Worm (Caenorhabditis elegans) whole organism, young adult: ENCODE measurements around the gene F20D1.3.

ENCODE experiments used
- B0261.1 ChIP-seq: sonication (generic microtip); optimal IDR thresholded peaks from 2 replicates; lab custom pipeline; 2016; ENCODE audit warnings: mild to moderate bottlenecking, missing genetic modification characterization, moderate library complexity, missing compliant biosample characterization
- F23B12.7 ChIP-seq: sonication (generic microtip); optimal IDR thresholded peaks from 2 replicates; lab custom pipeline; 2017; ENCODE audit warnings: missing genetic modification characterization, mild to moderate bottlenecking, missing compliant biosample characterization, antibody characterized with exemption, moderate library complexity; ENCODE audit not compliant: insufficient read depth
- F33H1.4 ChIP-seq: fragments of 200-800 bp; sonication (Bioruptor generic); IDR thresholded peaks from 2 replicates; pipeline ENCODE4 v1.3.6; 2022; ENCODE audit warnings: missing genetic modification reagents, missing genetic modification characterization, missing compliant biosample characterization
- F49E8.2 ChIP-seq: sonication (generic microtip); optimal IDR thresholded peaks from 3 replicates; lab custom pipeline; 2017; ENCODE audit warnings: missing genetic modification characterization, mild to moderate bottlenecking, missing compliant biosample characterization, antibody characterized with exemption, moderate library complexity; ENCODE audit not compliant: insufficient read depth
- F52B5.7 ChIP-seq: sonication (generic microtip); optimal IDR thresholded peaks from 2 replicates; lab custom pipeline; 2016; ENCODE audit warnings: mild to moderate bottlenecking, missing genetic modification characterization, missing compliant biosample characterization
- K12H6.12 ChIP-seq: fragments of 200-800 bp; sonication (Bioruptor generic); optimal IDR thresholded peaks from 2 replicates; lab custom pipeline; 2018; ENCODE audit warnings: mild to moderate bottlenecking, missing genetic modification characterization, missing compliant biosample characterization
- aptf-3 ChIP-seq: fragments of 200-800 bp; sonication (Bioruptor generic); IDR thresholded peaks from 2 replicates; pipeline ENCODE4 v1.3.6; 2022; ENCODE audit warnings: missing genetic modification characterization, missing compliant biosample characterization
- athp-1 ChIP-seq: sonication (generic microtip); optimal IDR thresholded peaks from 2 replicates; lab custom pipeline; 2017; ENCODE audit warnings: mild to moderate bottlenecking, missing genetic modification characterization, missing compliant biosample characterization
- attf-5 ChIP-seq: fragments of 200-800 bp; sonication (Bioruptor generic); optimal IDR thresholded peaks from 2 replicates; lab custom pipeline; 2018; ENCODE audit warnings: mild to moderate bottlenecking, missing genetic modification characterization, missing compliant biosample characterization
- bed-2 ChIP-seq: fragments of 200-800 bp; sonication (Bioruptor generic); IDR thresholded peaks from 2 replicates; pipeline ENCODE4 v1.3.6; 2022; ENCODE audit warnings: missing genetic modification reagents, missing genetic modification characterization, missing compliant biosample characterization
- ceh-27 ChIP-seq: fragments of 200-800 bp; sonication (Bioruptor generic); optimal IDR thresholded peaks from 2 replicates; lab custom pipeline; 2018; ENCODE audit warnings: mild to moderate bottlenecking, missing genetic modification characterization, moderate library complexity, missing compliant biosample characterization
- ceh-40 ChIP-seq: fragments of 200-800 bp; sonication (Bioruptor generic); IDR thresholded peaks from 2 replicates; pipeline ENCODE4 v1.3.6; 2022; ENCODE audit warnings: missing genetic modification characterization, missing compliant biosample characterization
- ceh-58 ChIP-seq: fragments of 200-800 bp; sonication (Bioruptor generic); IDR thresholded peaks from 2 replicates; pipeline ENCODE4 v1.3.6; 2022; ENCODE audit warnings: missing genetic modification characterization, missing compliant biosample characterization
- ceh-79 ChIP-seq: sonication (generic microtip); optimal IDR thresholded peaks from 2 replicates; lab custom pipeline; 2017; ENCODE audit warnings: mild to moderate bottlenecking, missing genetic modification characterization, missing compliant biosample characterization
- ceh-91 ChIP-seq: fragments of 200-800 bp; sonication (Bioruptor generic); IDR thresholded peaks from 2 replicates; pipeline ENCODE4 v1.3.6; 2022; ENCODE audit warnings: missing genetic modification reagents, missing genetic modification characterization, missing compliant biosample characterization
- die-1 ChIP-seq: sonication (generic microtip); optimal IDR thresholded peaks from 2 replicates; lab custom pipeline; 2016; ENCODE audit warnings: missing genotype, mild to moderate bottlenecking, missing genetic modification characterization, missing compliant biosample characterization
- dox-1 ChIP-seq: fragments of 200-800 bp; sonication (Bioruptor generic); IDR thresholded peaks from 2 replicates; pipeline ENCODE4 v1.3.6; 2022; ENCODE audit warnings: missing genetic modification reagents, missing genetic modification characterization, missing compliant biosample characterization
- dpff-1 ChIP-seq: sonication (generic microtip); optimal IDR thresholded peaks from 2 replicates; lab custom pipeline; 2017; ENCODE audit warnings: mild to moderate bottlenecking, missing genetic modification characterization, missing compliant biosample characterization
- egrh-3 ChIP-seq: fragments of 200-800 bp; sonication (Bioruptor generic); IDR thresholded peaks from 2 replicates; pipeline ENCODE4 v1.3.6; 2022; ENCODE audit warnings: missing genetic modification reagents, missing genetic modification characterization, missing compliant biosample characterization
- ekl-4 ChIP-seq: fragments of 200-800 bp; sonication (Bioruptor generic); IDR thresholded peaks from 2 replicates; pipeline ENCODE4 v1.3.6; 2022; ENCODE audit warnings: missing genetic modification reagents, missing genetic modification characterization, missing compliant biosample characterization
- hlh-26 ChIP-seq: fragments of 200-800 bp; sonication (Bioruptor generic); conservative IDR thresholded peaks from 2 replicates; pipeline ENCODE4 v1.3.6; 2022; ENCODE audit warnings: missing genetic modification reagents, missing genetic modification characterization, missing compliant biosample characterization
- hmg-1.2 ChIP-seq: fragments of 200-800 bp; sonication (Bioruptor generic); IDR thresholded peaks from 2 replicates; pipeline ENCODE4 v1.3.6; 2022; ENCODE audit warnings: missing genetic modification reagents, missing genetic modification characterization, missing compliant biosample characterization
- hsf-1 ChIP-seq: fragments of 200-800 bp; sonication (Bioruptor generic); IDR thresholded peaks from 2 replicates; pipeline ENCODE4 v1.3.6; 2022; ENCODE audit warnings: missing genetic modification reagents, missing genetic modification characterization, missing compliant biosample characterization
- let-526 ChIP-seq: fragments of 200-800 bp; sonication (Bioruptor generic); IDR thresholded peaks from 2 replicates; pipeline ENCODE4 v1.3.6; 2022; ENCODE audit warnings: missing genetic modification reagents, missing genetic modification characterization, missing compliant biosample characterization
- let-607 ChIP-seq, 2 experiments: fragments of 200-800 bp in 1 of 2; sonication (Bioruptor generic) in 1 of 2; sonication (generic microtip) in 1 of 2; optimal IDR thresholded peaks; 2 replicates each; lab custom pipeline; 2016 to 2018; ENCODE audit warnings: mild to moderate bottlenecking in 2 of 2, missing compliant biosample characterization in 2 of 2, missing genetic modification characterization in 2 of 2, moderate library complexity in 2 of 2, missing genotype in 1 of 2
- lin-26 ChIP-seq: fragments of 200-800 bp; sonication (Bioruptor generic); IDR thresholded peaks from 2 replicates; pipeline ENCODE4 v1.3.6; 2022; ENCODE audit warnings: missing genetic modification reagents, missing genetic modification characterization, missing compliant biosample characterization
- lsy-27 ChIP-seq: sonication (generic microtip); optimal IDR thresholded peaks from 2 replicates; lab custom pipeline; 2017; ENCODE audit warnings: missing genetic modification characterization, mild to moderate bottlenecking, missing compliant biosample characterization, antibody characterized with exemption, missing genotype, borderline replicate concordance; ENCODE audit not compliant: insufficient read depth
- madf-10 ChIP-seq: sonication (generic microtip); optimal IDR thresholded peaks from 2 replicates; lab custom pipeline; 2016; ENCODE audit warnings: mild to moderate bottlenecking, missing genetic modification characterization, missing compliant biosample characterization
- madf-3 ChIP-seq: fragments of 200-800 bp; sonication (Bioruptor generic); IDR thresholded peaks from 2 replicates; pipeline ENCODE4 v1.3.6; 2022; ENCODE audit warnings: missing genetic modification reagents, missing genetic modification characterization, missing compliant biosample characterization
- mcd-1 ChIP-seq: fragments of 200-800 bp; sonication (Bioruptor generic); IDR thresholded peaks from 2 replicates; pipeline ENCODE4 v1.3.6; 2022; ENCODE audit warnings: missing genetic modification reagents, missing genetic modification characterization, missing compliant biosample characterization
- mel-28 ChIP-seq: sonication (generic microtip); optimal IDR thresholded peaks from 2 replicates; lab custom pipeline; 2016; ENCODE audit warnings: borderline replicate concordance, mild to moderate bottlenecking, missing genetic modification characterization, missing compliant biosample characterization
- mes-4 ChIP-seq: sonication (generic microtip); optimal IDR thresholded peaks from 2 replicates; lab custom pipeline; 2016; ENCODE audit warnings: missing genotype, missing genetic modification characterization, missing compliant biosample characterization
- nfya-2 ChIP-seq: fragments of 200-800 bp; sonication (Bioruptor generic); IDR thresholded peaks from 2 replicates; pipeline ENCODE4 v1.3.6; 2022; ENCODE audit warnings: missing genetic modification reagents, missing genetic modification characterization, missing compliant biosample characterization
- nfyb-1 ChIP-seq: fragments of 200-800 bp; sonication (Bioruptor generic); IDR thresholded peaks from 2 replicates; pipeline ENCODE4 v1.3.6; 2022; ENCODE audit warnings: missing genetic modification reagents, missing genetic modification characterization, missing compliant biosample characterization
- nhr-179 ChIP-seq: sonication (generic microtip); optimal IDR thresholded peaks from 2 replicates; lab custom pipeline; 2016; ENCODE audit warnings: mild to moderate bottlenecking, missing genetic modification characterization, missing compliant biosample characterization
- nhr-27 ChIP-seq: fragments of 200-800 bp; sonication (Bioruptor generic); optimal IDR thresholded peaks from 2 replicates; lab custom pipeline; 2018; ENCODE audit warnings: mild to moderate bottlenecking, missing genetic modification characterization, moderate library complexity, missing compliant biosample characterization
- pbrm-1 ChIP-seq: fragments of 200-800 bp; sonication (Bioruptor generic); IDR thresholded peaks from 2 replicates; pipeline ENCODE4 v1.3.6; 2022; ENCODE audit warnings: missing genetic modification reagents, missing genetic modification characterization, missing compliant biosample characterization
- rec-8 ChIP-seq, 2 experiments: sonication (generic microtip); optimal IDR thresholded peaks; 2 replicates each; lab custom pipeline; 2016; ENCODE audit warnings: mild to moderate bottlenecking in 2 of 2, missing genetic modification characterization in 2 of 2, missing genetic modification reagents in 2 of 2, missing genotype in 2 of 2, missing biosample characterization in 1 of 2, missing compliant biosample characterization in 1 of 2, moderate library complexity in 1 of 2
- repo-1 ChIP-seq: sonication (generic microtip); optimal IDR thresholded peaks from 2 replicates; lab custom pipeline; 2017; ENCODE audit warnings: mild to moderate bottlenecking, missing genetic modification characterization, missing compliant biosample characterization
- rpc-1 ChIP-seq, 2 experiments: fragments of 150-350 bp in 1 of 2; sonication (generic microtip) in 1 of 2; optimal IDR thresholded peaks; 2 replicates each; lab custom pipeline; 2014 to 2018; ENCODE audit warnings: missing biosample characterization in 1 of 2, missing genetic modification characterization in 1 of 2, missing genetic modification reagents in 1 of 2, missing genotype in 1 of 2
- snpc-4 ChIP-seq, 5 experiments: fragments of 150-350 bp in 1 of 5; sonication (generic microtip) in 4 of 5; optimal IDR thresholded peaks; 2 replicates each; lab custom pipeline; 2014 to 2018; ENCODE audit warnings: missing genetic modification characterization in 5 of 5, missing biosample characterization in 3 of 5, antibody characterized with exemption in 2 of 5, mild to moderate bottlenecking in 2 of 5, missing compliant biosample characterization in 2 of 5, missing genotype in 2 of 5, moderate library complexity in 2 of 5, missing genetic modification reagents in 1 of 5
- sptf-2 ChIP-seq: fragments of 200-800 bp; sonication (Bioruptor generic); optimal IDR thresholded peaks from 2 replicates; lab custom pipeline; 2018; ENCODE audit warnings: mild to moderate bottlenecking, missing genetic modification characterization, missing compliant biosample characterization
- ztf-25 ChIP-seq: fragments of 200-800 bp; sonication (Bioruptor generic); IDR thresholded peaks from 2 replicates; pipeline ENCODE4 v1.3.6; 2022; ENCODE audit warnings: missing genetic modification reagents, missing genetic modification characterization, missing compliant biosample characterization
- ztf-28 ChIP-seq: fragments of 200-800 bp; sonication (Bioruptor generic); IDR thresholded peaks from 2 replicates; pipeline ENCODE4 v1.3.6; 2022; ENCODE audit warnings: missing genetic modification reagents, missing genetic modification characterization, missing compliant biosample characterization
- ztf-3 ChIP-seq: fragments of 200-800 bp; sonication (Bioruptor generic); optimal IDR thresholded peaks from 2 replicates; lab custom pipeline; 2018; ENCODE audit warnings: mild to moderate bottlenecking, missing genetic modification characterization, missing compliant biosample characterization

Gene F20D1.3

ce11 chrX:14946464-14947354 is 29.2 kb upstream of the F20D1.3 start:
- no peak for TF ChIP-seq hsf-1 (GFP tag; lab: Robert Waterston, UW)
- no peak for TF ChIP-seq athp-1 (tag; lab: Kevin White, UChicago)
- TF ChIP-seq ceh-91 (GFP tag; lab: Robert Waterston, UW), result no peak
- peak; percentile 75 for TF ChIP-seq mcd-1
- TF ChIP-seq sptf-2 (GFP tag; lab: Kevin White, UChicago), result peak; percentile 31
- TF ChIP-seq hlh-26 (GFP tag; lab: Robert Waterston, UW), result no peak
- no peak for TF ChIP-seq nhr-27 (tag; lab: Kevin White, UChicago)
- no peak for TF ChIP-seq lin-26 (GFP tag; lab: Robert Waterston, UW)
- TF ChIP-seq mes-4, result no peak
- TF ChIP-seq F33H1.4 (GFP tag; lab: Robert Waterston, UW), result no peak
- no peak for TF ChIP-seq ceh-79
- no peak for TF ChIP-seq ceh-58 (GFP tag; lab: Robert Waterston, UW)
- no peak for TF ChIP-seq rec-8 (tag; optimal IDR thresholded peaks at IDR 0.05; lab: Kevin White, UChicago)
- TF ChIP-seq die-1, result no peak
- no peak for TF ChIP-seq ztf-3 (GFP tag; lab: Kevin White, UChicago)
- no peak for TF ChIP-seq madf-3 (GFP tag; lab: Robert Waterston, UW)
- TF ChIP-seq nfyb-1 (GFP tag; lab: Robert Waterston, UW), result 0 out of 2 replicates have a peak, but pooled peaks have one; percentile 35
- no peak for TF ChIP-seq ztf-25 (GFP tag; lab: Robert Waterston, UW)
- TF ChIP-seq ceh-27 (GFP tag; lab: Kevin White, UChicago), result peak; percentile 36
- TF ChIP-seq pbrm-1 (GFP tag; lab: Robert Waterston, UW), result no peak
- peak; percentile 58; the same call in 1 of the 2 replicates for TF ChIP-seq hmg-1.2 (GFP tag; lab: Robert Waterston, UW)
- peak; percentile 51 for TF ChIP-seq dox-1 (GFP tag; lab: Robert Waterston, UW)
- TF ChIP-seq B0261.1 (tag; lab: Kevin White, UChicago), result no peak
- TF ChIP-seq bed-2, result no peak
- no peak for TF ChIP-seq mel-28
- TF ChIP-seq aptf-3 (GFP tag; lab: Robert Waterston, UW), result no peak
- TF ChIP-seq nhr-179 (tag; lab: Kevin White, UChicago), result no peak
- TF ChIP-seq rpc-1 (optimal IDR thresholded peaks at IDR 0.05; lab: Kevin White, UChicago), result no peak
- no peak for TF ChIP-seq rpc-1 (tag; optimal IDR thresholded peaks at IDR 0.05; lab: Kevin White, UChicago)
- no peak for TF ChIP-seq ceh-40 (GFP tag; lab: Robert Waterston, UW)
- no peak for TF ChIP-seq F23B12.7
- no peak for TF ChIP-seq snpc-4 (GFP tag; optimal IDR thresholded peaks at IDR 0.05; lab: Kevin White, UChicago)
- peak in 2 of 4 experiments; percentile 6 to 23 for TF ChIP-seq snpc-4 (tag; optimal IDR thresholded peaks at IDR 0.05; lab: Kevin White, UChicago)
- no peak for TF ChIP-seq madf-10 (tag; lab: Kevin White, UChicago)
- no peak for TF ChIP-seq F52B5.7 (tag; lab: Kevin White, UChicago)
- no peak for TF ChIP-seq egrh-3 (GFP tag; lab: Robert Waterston, UW)
- TF ChIP-seq let-526, result 0 out of 2 replicates have a peak, but pooled peaks have one; percentile 38
- TF ChIP-seq ekl-4 (GFP tag; lab: Robert Waterston, UW), result no peak
- TF ChIP-seq attf-5 (GFP tag; lab: Kevin White, UChicago), result peak; percentile 32
- no peak for TF ChIP-seq repo-1 (tag; lab: Kevin White, UChicago)
- no peak for TF ChIP-seq dpff-1
- TF ChIP-seq let-607 (tag; optimal IDR thresholded peaks at IDR 0.05; lab: Kevin White, UChicago), result peak; percentile 47 to 51
- TF ChIP-seq lsy-27, result no peak
- TF ChIP-seq K12H6.12 (tag; lab: Kevin White, UChicago), result no peak
- no peak for TF ChIP-seq ztf-28 (GFP tag; lab: Robert Waterston, UW)
- TF ChIP-seq nfya-2 (GFP tag; lab: Robert Waterston, UW), result no peak
- no peak for TF ChIP-seq F49E8.2
